Worm (Caenorhabditis elegans) whole organism, L1 larva: ENCODE results near the gene nkcc-1.

Experiments used
- fkh-10 ChIP-seq: sonication (generic microtip); optimal IDR thresholded peaks from 2 replicates; lab custom pipeline; 2017; ENCODE audit warnings: missing biosample characterization, missing genetic modification reagents, missing genetic modification characterization
- fkh-4 ChIP-seq: sonication (generic microtip); optimal IDR thresholded peaks from 2 replicates; lab custom pipeline; 2016; ENCODE audit warnings: missing compliant biosample characterization, missing genetic modification characterization, borderline replicate concordance
- fkh-8 ChIP-seq: sonication (generic microtip); optimal IDR thresholded peaks from 2 replicates; lab custom pipeline; 2016; ENCODE audit warnings: mild to moderate bottlenecking, missing genetic modification characterization, missing compliant biosample characterization
- mdl-1 ChIP-seq, 2 experiments: fragments of 150-350 bp; optimal IDR thresholded peaks; 2 replicates each; lab custom pipeline; 2014 to 2017; ENCODE audit warnings: missing biosample characterization in 2 of 2, missing genetic modification characterization in 2 of 2, inconsistent platforms in 1 of 2
- nhr-28 ChIP-seq: fragments of 150-350 bp; optimal IDR thresholded peaks from 2 replicates; lab custom pipeline; 2014; ENCODE audit warnings: missing biosample characterization, missing genetic modification characterization
- pag-3 ChIP-seq: sonication (generic microtip); optimal IDR thresholded peaks from 2 replicates; lab custom pipeline; 2017; ENCODE audit warnings: missing genetic modification characterization, mild to moderate bottlenecking, missing compliant biosample characterization, antibody characterized with exemption, borderline replicate concordance; ENCODE audit not compliant: insufficient read depth
- skn-1 ChIP-seq: fragments of 150-350 bp; optimal IDR thresholded peaks from 2 replicates; lab custom pipeline; 2014; ENCODE audit warnings: missing biosample characterization, missing genetic modification characterization

DNA sequence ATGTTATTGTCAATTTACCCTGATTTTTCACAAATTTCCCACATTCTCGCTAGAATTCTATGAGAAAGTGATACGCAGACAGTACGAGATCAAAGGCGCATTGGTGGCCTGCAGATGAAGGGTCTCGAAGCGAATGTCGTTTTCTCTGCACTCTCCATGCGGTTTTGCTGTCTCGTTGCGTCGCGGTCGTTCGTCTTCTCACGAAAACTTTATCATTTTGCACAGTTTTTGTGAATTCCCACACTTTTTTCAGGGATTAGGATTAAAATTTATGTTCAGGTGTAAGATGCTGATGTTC, 52.9 kb downstream of the nkcc-1 start:
- TF ChIP-seq skn-1 (tag; lab: Kevin White, UChicago) (peak; percentile 59), pag-3 (tag; lab: Kevin White, UChicago) (no peak), nhr-28 (tag; lab: Kevin White, UChicago) (no peak), fkh-4 (tag; lab: Kevin White, UChicago) (no peak), mdl-1 (tag; optimal IDR thresholded peaks at IDR 0.05; lab: Kevin White, UChicago) (peak in 1 of 2 experiments; percentile 80), fkh-10 (GFP tag; lab: Kevin White, UChicago) (peak; percentile 12), fkh-8 (tag; lab: Kevin White, UChicago) (peak; percentile 92)
